Fruit fly (Drosophila melanogaster) whole organism: ENCODE data around the gene ems.

Experiments used
- CG8478 ChIP-seq: fragments of >200 bp; optimal IDR thresholded peaks from 2 replicates; lab custom pipeline; 2018; ENCODE audit warnings: inconsistent platforms
- Dll ChIP-seq: fragments of >200 bp; optimal IDR thresholded peaks from 2 replicates; lab custom pipeline; 2017
- EcR ChIP-seq, 2 experiments: fragments of >200 bp; optimal IDR thresholded peaks; 2 replicates each; lab custom pipeline; 2017; ENCODE audit warnings: missing biosample characterization in 2 of 2, missing genetic modification characterization in 2 of 2, missing genetic modification reagents in 2 of 2
- pan ChIP-seq: fragments of >200 bp; optimal IDR thresholded peaks from 2 replicates; lab custom pipeline; 2017

DNA sequence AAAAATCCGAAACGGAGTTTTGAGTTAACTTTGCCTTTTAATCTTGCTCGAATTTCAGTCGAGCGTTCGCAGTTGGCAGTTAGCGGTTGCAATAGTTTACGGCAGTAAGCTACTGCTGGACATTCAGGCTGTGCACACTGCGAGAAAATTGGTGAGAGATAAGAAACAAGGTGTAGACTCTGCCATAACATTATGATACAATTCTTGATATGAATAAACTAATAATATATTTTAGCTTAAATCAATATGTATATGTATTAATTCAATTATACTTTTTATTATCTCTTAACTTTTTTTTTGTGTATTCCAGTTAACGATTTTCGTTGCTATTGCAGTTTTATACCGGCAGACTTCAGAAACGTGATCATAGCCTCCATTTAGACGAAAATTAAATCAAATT lies 44.3 kb upstream of the ems start:
- TF ChIP-seq Dll (lab: Kevin White, UChicago) (no peak), CG8478 (lab: Kevin White, UChicago) (no peak), pan (lab: Kevin White, UChicago) (no peak), EcR (GFP tag; optimal IDR thresholded peaks at IDR 0.05; lab: Kevin White, UChicago) (no peak)
